Fruit fly (Drosophila melanogaster) whole organism, embryonic: ENCODE results near the gene Fibp.

Experiments used
- Asciz ChIP-seq: fragments of 200-800 bp; sonication (Bioruptor generic); optimal IDR thresholded peaks from 2 replicates; lab custom pipeline; 2017; ENCODE audit warnings: missing biosample characterization, mild to moderate bottlenecking, missing genetic modification characterization, missing genetic modification reagents
- Awh ChIP-seq: fragments of 200-800 bp; sonication (Bioruptor generic); IDR thresholded peaks from 2 replicates; pipeline ENCODE4, ENCODE4 v1.3.6; 2022; ENCODE audit warnings: missing biosample characterization, missing genetic modification characterization
- B-H2 ChIP-seq: fragments of 200-800 bp; sonication (Bioruptor generic); optimal IDR thresholded peaks from 2 replicates; lab custom pipeline; 2018; ENCODE audit warnings: missing biosample characterization, mild to moderate bottlenecking, missing genetic modification characterization
- Bgb ChIP-seq: fragments of 200-800 bp; sonication (Bioruptor generic); IDR thresholded peaks from 2 replicates; pipeline ENCODE4 v1.3.6; 2022; ENCODE audit warnings: missing biosample characterization, missing genetic modification characterization; ENCODE audit not compliant: partially characterized antibody
- CG10267 ChIP-seq: fragments of 200-800 bp; sonication (Bioruptor generic); optimal IDR thresholded peaks from 2 replicates; lab custom pipeline; 2018; ENCODE audit warnings: missing biosample characterization, mild to moderate bottlenecking, missing genetic modification characterization, moderate library complexity
- CG10543 ChIP-seq: fragments of 200-800 bp; sonication (Bioruptor generic); optimal IDR thresholded peaks from 3 replicates; lab custom pipeline; 2017; ENCODE audit warnings: missing biosample characterization, mild to moderate bottlenecking, missing genetic modification characterization, moderate library complexity
- CG11398 ChIP-seq: fragments of 200-800 bp; sonication (Bioruptor generic); optimal IDR thresholded peaks from 2 replicates; lab custom pipeline; 2016; ENCODE audit warnings: missing biosample characterization, missing genetic modification characterization
- CG12071 ChIP-seq: fragments of 200-800 bp; sonication (Bioruptor generic); optimal IDR thresholded peaks from 3 replicates; lab custom pipeline; 2018; ENCODE audit warnings: missing biosample characterization, mild to moderate bottlenecking, missing genetic modification characterization
- CG12219 ChIP-seq: fragments of 200-800 bp; sonication (Bioruptor generic); optimal IDR thresholded peaks from 3 replicates; lab custom pipeline; 2018; ENCODE audit warnings: missing biosample characterization, mild to moderate bottlenecking, missing genetic modification characterization
- CG12236 ChIP-seq: fragments of 200-800 bp; sonication (Bioruptor generic); optimal IDR thresholded peaks from 2 replicates; lab custom pipeline; 2016; ENCODE audit warnings: missing biosample characterization, missing genetic modification characterization
- CG17385 ChIP-seq: fragments of 200-800 bp; sonication (Bioruptor generic); optimal IDR thresholded peaks from 3 replicates; lab custom pipeline; 2018; ENCODE audit warnings: missing biosample characterization, mild to moderate bottlenecking, missing genetic modification characterization
- CG18599 ChIP-seq: fragments of 200-800 bp; sonication (Bioruptor generic); optimal IDR thresholded peaks from 3 replicates; lab custom pipeline; 2017; ENCODE audit warnings: missing biosample characterization, missing genetic modification characterization, mild to moderate bottlenecking, moderate library complexity, missing genetic modification reagents
- CG2678 ChIP-seq: fragments of 200-800 bp; sonication (Bioruptor generic); optimal IDR thresholded peaks from 3 replicates; lab custom pipeline; 2019; ENCODE audit warnings: missing biosample characterization, mild to moderate bottlenecking, missing genetic modification characterization, moderate library complexity
- CG3065 ChIP-seq: fragments of 200-800 bp; sonication (Bioruptor generic); optimal IDR thresholded peaks from 2 replicates; lab custom pipeline; 2016; ENCODE audit warnings: missing biosample characterization, missing genetic modification characterization
- CG31365 ChIP-seq: fragments of 200-800 bp; sonication (Bioruptor generic); optimal IDR thresholded peaks from 2 replicates; lab custom pipeline; 2018; ENCODE audit warnings: missing biosample characterization, mild to moderate bottlenecking, missing genetic modification characterization
- CG4730 ChIP-seq: fragments of 200-800 bp; sonication (Bioruptor generic); IDR thresholded peaks from 2 replicates; pipeline ENCODE4 v1.3.6; 2022; ENCODE audit warnings: missing biosample characterization, missing genetic modification characterization
- CG7556 ChIP-seq: fragments of 200-800 bp; sonication (Bioruptor generic); optimal IDR thresholded peaks from 2 replicates; lab custom pipeline; 2017; ENCODE audit warnings: missing biosample characterization, mild to moderate bottlenecking, missing genetic modification characterization
- CG7987 ChIP-seq: fragments of 200-800 bp; sonication (Bioruptor generic); optimal IDR thresholded peaks from 2 replicates; lab custom pipeline; 2018; ENCODE audit warnings: missing biosample characterization, mild to moderate bottlenecking, missing genetic modification characterization, moderate library complexity
- CG8281 ChIP-seq: fragments of 200-800 bp; sonication (Bioruptor generic); optimal IDR thresholded peaks from 2 replicates; lab custom pipeline; 2018; ENCODE audit warnings: missing biosample characterization, mild to moderate bottlenecking, missing genetic modification characterization, moderate library complexity
- CG8388 ChIP-seq: fragments of 200-800 bp; sonication (Bioruptor generic); optimal IDR thresholded peaks from 2 replicates; lab custom pipeline; 2019; ENCODE audit warnings: missing biosample characterization, mild to moderate bottlenecking, missing genetic modification characterization, moderate library complexity
- CHES-1-like ChIP-seq: fragments of 200-800 bp; sonication (Bioruptor generic); optimal IDR thresholded peaks from 2 replicates; lab custom pipeline; 2016; ENCODE audit warnings: missing biosample characterization, missing genetic modification characterization
- Dek ChIP-seq: fragments of 200-800 bp; sonication (Bioruptor generic); optimal IDR thresholded peaks from 3 replicates; lab custom pipeline; 2019; ENCODE audit warnings: missing biosample characterization, mild to moderate bottlenecking, missing genetic modification characterization, moderate library complexity
- HLH3B ChIP-seq: fragments of 200-800 bp; sonication (Bioruptor generic); IDR thresholded peaks from 2 replicates; pipeline ENCODE4 v1.3.6; 2022; ENCODE audit warnings: missing biosample characterization, missing genetic modification characterization
- Hmr ChIP-seq: fragments of 200-800 bp; sonication (Bioruptor generic); optimal IDR thresholded peaks from 3 replicates; lab custom pipeline; 2017; ENCODE audit warnings: mild to moderate bottlenecking, missing biosample characterization, missing genetic modification reagents, missing genetic modification characterization
- Med ChIP-seq: fragments of 200-800 bp; sonication (Bioruptor generic); peaks from one replicate; lab custom pipeline; 2016; ENCODE audit warnings: missing biosample characterization, missing genetic modification characterization, mild to moderate bottlenecking, inconsistent platforms, moderate library complexity
- Meics ChIP-seq: fragments of 200-800 bp; sonication (Bioruptor generic); optimal IDR thresholded peaks from 2 replicates; lab custom pipeline; 2017; ENCODE audit warnings: missing biosample characterization, mild to moderate bottlenecking, missing genetic modification characterization
- NK7.1 ChIP-seq: fragments of 200-800 bp; sonication (Bioruptor generic); optimal IDR thresholded peaks from 3 replicates; lab custom pipeline; 2016; ENCODE audit warnings: missing biosample characterization, missing genetic modification characterization
- Ptx1 ChIP-seq: fragments of 200-800 bp; sonication (Bioruptor generic); IDR thresholded peaks from 2 replicates; pipeline ENCODE4 v1.3.6; 2022; ENCODE audit warnings: missing biosample characterization, missing genetic modification characterization
- Side ChIP-seq: fragments of 200-800 bp; sonication (Bioruptor generic); optimal IDR thresholded peaks from 2 replicates; lab custom pipeline; 2016; ENCODE audit warnings: missing biosample characterization, missing genetic modification characterization
- ato ChIP-seq: fragments of 200-800 bp; sonication (Bioruptor generic); IDR thresholded peaks from 2 replicates; pipeline ENCODE4 v1.3.6; 2022; ENCODE audit warnings: missing biosample characterization, missing genetic modification characterization; ENCODE audit not compliant: partially characterized antibody
- caup ChIP-seq: fragments of 200-800 bp; sonication (Bioruptor generic); optimal IDR thresholded peaks from 3 replicates; lab custom pipeline; 2017; ENCODE audit warnings: missing biosample characterization, mild to moderate bottlenecking, missing genetic modification characterization, moderate library complexity; ENCODE audit not compliant: severe bottlenecking
- en ChIP-seq: fragments of 200-800 bp; sonication (Bioruptor generic); optimal IDR thresholded peaks from 2 replicates; lab custom pipeline; 2016; ENCODE audit warnings: missing biosample characterization, missing genetic modification characterization
- eyg ChIP-seq: fragments of 200-800 bp; sonication (Bioruptor generic); optimal IDR thresholded peaks from 3 replicates; lab custom pipeline; 2016; ENCODE audit warnings: missing biosample characterization, missing genetic modification characterization
- gsb-n ChIP-seq: fragments of 200-800 bp; sonication (Bioruptor generic); optimal IDR thresholded peaks from 3 replicates; lab custom pipeline; 2018; ENCODE audit warnings: missing biosample characterization, mild to moderate bottlenecking, missing genetic modification characterization
- hb ChIP-seq: fragments of 200-800 bp; sonication (Bioruptor generic); IDR thresholded peaks from 3 replicates; pipeline ENCODE4 v1.3.6; 2022; ENCODE audit warnings: missing biosample characterization, missing genetic modification characterization; ENCODE audit not compliant: partially characterized antibody
- hbn ChIP-seq: fragments of 200-800 bp; sonication (Bioruptor generic); IDR thresholded peaks from 2 replicates; pipeline ENCODE4 v1.3.6; 2022; ENCODE audit warnings: missing biosample characterization, missing genetic modification characterization; ENCODE audit not compliant: partially characterized antibody
- hkb ChIP-seq, 2 experiments: fragments of 200-800 bp in 1 of 2; fragments of >200 bp in 1 of 2; sonication (Bioruptor generic) in 1 of 2; IDR thresholded peaks in 1 of 2; optimal IDR thresholded peaks in 1 of 2; 2 replicates each; pipeline versions ENCODE4 v1.3.6 to Lab custom; 2017 to 2022; ENCODE audit warnings: missing biosample characterization in 1 of 2, missing genetic modification characterization in 1 of 2
- nerfin-2 ChIP-seq: fragments of 200-800 bp; sonication (Bioruptor generic); IDR thresholded peaks from 2 replicates; pipeline ENCODE4 v1.3.6; 2022; ENCODE audit warnings: missing biosample characterization, missing genetic modification characterization; ENCODE audit not compliant: partially characterized antibody
- pum ChIP-seq: fragments of 200-800 bp; sonication (Bioruptor generic); optimal IDR thresholded peaks from 2 replicates; lab custom pipeline; 2016; ENCODE audit warnings: missing biosample characterization, missing genetic modification characterization
- schlank ChIP-seq: fragments of 200-800 bp; sonication (Bioruptor generic); optimal IDR thresholded peaks from 2 replicates; lab custom pipeline; 2018; ENCODE audit warnings: missing biosample characterization, mild to moderate bottlenecking, missing genetic modification characterization
- sens ChIP-seq: fragments of 200-800 bp; sonication (Bioruptor generic); peaks from one replicate; lab custom pipeline; 2016; ENCODE audit warnings: missing biosample characterization, missing genetic modification characterization
- sens-2 ChIP-seq: fragments of 200-800 bp; sonication (Bioruptor generic); IDR thresholded peaks from 2 replicates; pipeline ENCODE4 v1.3.6; 2022; ENCODE audit warnings: missing biosample characterization, missing genetic modification characterization
- sug ChIP-seq: fragments of 200-800 bp; optimal IDR thresholded peaks from 2 replicates; lab custom pipeline; 2019; ENCODE audit warnings: missing biosample characterization, mild to moderate bottlenecking, missing genetic modification characterization, moderate library complexity
- trem ChIP-seq: fragments of 200-800 bp; optimal IDR thresholded peaks from 3 replicates; lab custom pipeline; 2019; ENCODE audit warnings: missing biosample characterization, mild to moderate bottlenecking, missing genetic modification characterization, moderate library complexity
- unpg ChIP-seq: fragments of 200-800 bp; sonication (Bioruptor generic); optimal IDR thresholded peaks from 3 replicates; lab custom pipeline; 2018; ENCODE audit warnings: missing biosample characterization, mild to moderate bottlenecking, missing genetic modification characterization, moderate library complexity
- vfl ChIP-seq: fragments of 200-800 bp; sonication (Bioruptor generic); optimal IDR thresholded peaks from 2 replicates; lab custom pipeline; 2016; ENCODE audit warnings: missing biosample characterization, missing genetic modification characterization
- vvl ChIP-seq: fragments of 200-800 bp; sonication (Bioruptor generic); IDR thresholded peaks from 2 replicates; pipeline ENCODE4 v1.3.6; 2022; ENCODE audit warnings: missing biosample characterization, missing genetic modification characterization
- wek ChIP-seq: fragments of 200-800 bp; sonication (Bioruptor generic); optimal IDR thresholded peaks from 3 replicates; lab custom pipeline; 2018; ENCODE audit warnings: missing biosample characterization, mild to moderate bottlenecking, missing genetic modification characterization, moderate library complexity
- zen ChIP-seq: fragments of 200-800 bp; sonication (Bioruptor generic); optimal IDR thresholded peaks from 3 replicates; lab custom pipeline; 2018; ENCODE audit warnings: missing biosample characterization, mild to moderate bottlenecking, missing genetic modification characterization, moderate library complexity

The Fibp gene

dm6 chr3L:19846960-19847359 lies 29.2 kb upstream of the Fibp start (continued):
- TF ChIP-seq CG10543 (no peak), gsb-n (tag; lab: Kevin White, UChicago) (peak; percentile 11), Meics (GFP tag; lab: Kevin White, UChicago) (peak; percentile 41), CG31365 (tag; lab: Kevin White, UChicago) (peak; percentile 30), schlank (peak; percentile 72), CG12236 (no peak), CG10267 (tag; lab: Kevin White, UChicago) (no peak), CG3065 (no peak), HLH3B (GFP tag; lab: Robert Waterston, UW) (0 out of 2 replicates have a peak, but pooled peaks have one; percentile 6), CG12219 (peak; percentile 8), trem (tag; lab: Kevin White, UChicago) (no peak), hb (no peak), pum (GFP tag; lab: Kevin White, UChicago) (no peak), vfl (GFP tag; lab: Kevin White, UChicago) (no peak), Hmr (peak; percentile 77), CG2678 (tag; lab: Kevin White, UChicago) (peak; percentile 46), wek (GFP tag; lab: Kevin White, UChicago) (peak; percentile 76), CG11398 (no peak), CHES-1-like (no peak), Ptx1 (no peak), CG4730 (GFP tag; lab: Robert Waterston, UW) (no peak), eyg (peak; percentile 61), CG7987 (GFP tag; lab: Kevin White, UChicago) (peak; percentile 39), CG17385 (GFP tag; lab: Kevin White, UChicago) (peak; percentile 14), ato (GFP tag; lab: Robert Waterston, UW) (no peak), caup (GFP tag; lab: Kevin White, UChicago) (peak; percentile 41), Dek (tag; lab: Kevin White, UChicago) (peak; percentile 24), en (GFP tag; lab: Kevin White, UChicago) (peak; percentile 14), sens-2 (no peak), Med (GFP tag; lab: Kevin White, UChicago) (peak; percentile 13), B-H2 (GFP tag; lab: Kevin White, UChicago) (peak; percentile 0), CG8388 (no peak), hkb (optimal IDR thresholded peaks at IDR 0.05; lab: Kevin White, UChicago) (no peak), hkb (GFP tag; IDR thresholded peaks at IDR 0.05; lab: Robert Waterston, UW) (peak; percentile 55; the same call in 1 of the 2 replicates), CG12071 (GFP tag; lab: Kevin White, UChicago) (peak; percentile 71), Awh (no peak), vvl (GFP tag; lab: Robert Waterston, UW) (no peak), hbn (GFP tag; lab: Robert Waterston, UW) (no peak), unpg (GFP tag; lab: Kevin White, UChicago) (peak; percentile 52), Side (peak; percentile 3), CG18599 (GFP tag; lab: Kevin White, UChicago) (peak; percentile 55), Bgb (GFP tag; lab: Robert Waterston, UW) (no peak), NK7.1 (GFP tag; lab: Kevin White, UChicago) (peak; percentile 34), CG7556 (GFP tag; lab: Kevin White, UChicago) (peak; percentile 37), zen (tag; lab: Kevin White, UChicago) (no peak), sug (tag; lab: Kevin White, UChicago) (peak; percentile 34), Asciz (peak; percentile 45), CG8281 (tag; lab: Kevin White, UChicago) (no peak), sens (no peak), nerfin-2 (GFP tag; lab: Robert Waterston, UW) (no peak)
